Worm (Caenorhabditis elegans): ENCODE data around the gene C16E9.2.

- no peak for TF ChIP-seq tab-1 (GFP tag; IDR thresholded peaks at IDR 0.05)
- no peak for TF ChIP-seq T22C8.4 (GFP tag; IDR thresholded peaks at IDR 0.05)
- no peak for TF ChIP-seq ztf-29 (GFP tag; IDR thresholded peaks at IDR 0.05)
- no peak for TF ChIP-seq klf-2 (GFP tag; conservative IDR thresholded peaks at IDR 0.05)
Observed at ce11 chrX:6899848-6900247, 35.7 kb upstream of the C16E9.2 start, which contains the start of gene F14B8.4.

All from whole organism, midembryonic.